Worm (Caenorhabditis elegans) whole organism, L4 larva: Measurements from ENCODE around the gene R02F11.11.

Source experiments
- R02D3.7 ChIP-seq: fragments of 150-350 bp; sonication (generic microtip); optimal IDR thresholded peaks from 3 replicates; lab custom pipeline; 2014; ENCODE audit warnings: missing biosample characterization, missing genetic modification characterization
- zfp-3 ChIP-seq: fragments of 200-800 bp; sonication (Bioruptor generic); conservative IDR thresholded peaks from 2 replicates; pipeline ENCODE4 v1.3.6; 2022; ENCODE audit warnings: missing genetic modification reagents, missing genetic modification characterization, missing compliant biosample characterization

DNA sequence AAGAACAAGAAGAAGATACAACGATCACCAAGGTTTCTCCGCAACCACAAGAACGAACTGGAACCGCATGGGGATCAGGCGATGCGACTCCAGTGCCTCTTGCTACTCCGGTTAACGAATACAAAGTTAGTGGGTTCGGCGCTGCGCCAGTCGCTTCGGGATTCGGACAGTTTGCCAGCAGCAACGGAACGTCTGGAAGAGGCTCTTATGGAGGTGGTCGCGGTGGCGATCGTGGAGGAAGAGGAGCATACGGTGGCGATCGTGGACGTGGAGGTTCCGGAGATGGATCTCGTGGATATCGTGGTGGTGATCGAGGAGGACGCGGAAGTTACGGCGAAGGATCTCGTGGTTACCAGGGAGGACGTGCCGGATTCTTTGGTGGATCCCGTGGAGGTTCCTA, 33.6 kb upstream of the R02F11.11 start:
- TF ChIP-seq zfp-3 (GFP tag; lab: Robert Waterston, UW) (no peak), R02D3.7 (no peak)
